Fruit fly (Drosophila melanogaster): ENCODE measurements around the gene CG4935.

CG4935 gene

DNA sequence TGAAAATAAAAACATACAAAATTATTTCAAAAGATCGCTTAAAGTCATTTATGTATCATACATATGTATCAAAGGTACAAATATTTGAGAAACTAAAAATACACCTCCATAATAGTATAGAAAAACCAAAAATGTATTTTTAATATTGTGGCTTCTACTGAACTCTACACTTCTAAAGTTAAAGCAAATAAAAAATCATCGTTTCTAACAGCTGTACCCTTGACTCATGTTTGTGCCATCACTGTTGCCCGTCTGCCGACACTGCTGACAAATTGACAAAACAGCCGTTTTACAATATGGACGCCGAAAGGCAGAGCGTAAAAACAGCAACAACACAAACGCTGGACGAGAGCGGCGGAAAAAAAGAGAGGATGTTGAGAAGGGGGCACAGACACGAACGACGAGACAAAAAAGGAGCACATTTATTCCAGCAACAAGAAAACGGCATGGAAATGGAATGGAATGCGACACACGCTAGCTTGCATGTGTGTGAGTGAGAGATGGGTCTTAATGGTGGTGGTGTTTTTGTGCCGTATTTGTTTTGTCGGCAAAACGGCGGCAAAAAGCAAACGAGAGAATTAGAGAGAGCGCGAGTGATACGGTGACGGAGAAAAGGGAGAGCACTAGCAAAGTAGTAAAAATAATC lies 24.5 kb downstream of the CG4935 start (continued):
- TF ChIP-seq Poxn (GFP tag; IDR thresholded peaks at IDR 0.05) (no peak), CHES-1-like (GFP tag; optimal IDR thresholded peaks at IDR 0.05) (peak; percentile 85), CG7786 (GFP tag; optimal IDR thresholded peaks at IDR 0.05) (peak; percentile 81), NfI (GFP tag; optimal IDR thresholded peaks at IDR 0.05) (peak; percentile 81), CG33213 (GFP tag; optimal IDR thresholded peaks at IDR 0.05) (peak; percentile 31), Atf-2 (GFP tag; optimal IDR thresholded peaks at IDR 0.05) (peak; percentile 19), abd-A (tag; optimal IDR thresholded peaks at IDR 0.05) (peak; percentile 84), CG31365 (tag; optimal IDR thresholded peaks at IDR 0.05) (peak; percentile 53)

DNA sequence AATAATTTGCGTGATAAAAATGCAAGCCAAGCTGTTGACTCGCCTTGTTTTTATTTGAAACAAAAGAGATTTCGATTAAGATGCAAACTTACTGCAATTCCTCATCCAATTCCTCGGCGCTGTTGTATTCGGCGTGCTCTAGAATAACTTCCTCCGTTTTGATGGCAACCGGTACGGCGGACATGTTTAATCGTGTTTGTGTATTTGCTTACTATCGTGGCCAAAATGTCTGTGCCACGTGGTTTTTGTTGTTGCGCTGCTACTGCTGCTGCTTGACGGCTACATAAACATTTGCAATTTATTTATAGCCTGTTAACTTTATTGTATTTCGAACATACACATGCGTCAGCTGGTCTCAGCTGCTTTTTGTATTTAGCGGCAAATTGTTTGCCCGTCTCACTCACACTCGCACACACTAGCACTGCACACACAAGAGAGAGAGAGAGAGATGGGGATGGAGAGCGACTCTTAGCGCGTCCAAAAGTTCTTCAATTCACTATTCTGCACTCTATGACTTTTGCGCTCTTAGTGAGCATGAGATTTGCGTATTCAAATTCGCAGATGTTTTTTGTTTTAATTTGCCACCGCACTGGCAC lies 25.2 kb downstream of the CG4935 start:
- TF ChIP-seq kni (GFP tag; optimal IDR thresholded peaks at IDR 0.05) (peak; percentile 61), tx (GFP tag; optimal IDR thresholded peaks at IDR 0.05) (no peak), CG8478 (optimal IDR thresholded peaks at IDR 0.05) (peak; percentile 43), p53 (GFP tag; optimal IDR thresholded peaks at IDR 0.05) (peak; percentile 99), Trl (optimal IDR thresholded peaks at IDR 0.05) (peak; percentile 62 to 74), Trl (GFP tag; optimal IDR thresholded peaks at IDR 0.05) (no peak), Med (GFP tag) (peak; percentile 23), Dad (GFP tag; optimal IDR thresholded peaks at IDR 0.05) (no peak), CG8359 (GFP tag; optimal IDR thresholded peaks at IDR 0.05; ENCODE audit: borderline replicate concordance) (peak; percentile 32), CG2712 (tag; optimal IDR thresholded peaks at IDR 0.05) (no peak), cg (GFP tag; optimal IDR thresholded peaks at IDR 0.05) (peak; percentile 73), D (optimal IDR thresholded peaks at IDR 0.05) (peak; percentile 17), D (GFP tag; optimal IDR thresholded peaks at IDR 0.05) (no peak), YL-1 (GFP tag; optimal IDR thresholded peaks at IDR 0.05) (peak; percentile 33), CG3847 (GFP tag; IDR thresholded peaks at IDR 0.05) (no peak), crp (GFP tag; optimal IDR thresholded peaks at IDR 0.05) (peak; percentile 61 to 82), fd64A (GFP tag; optimal IDR thresholded peaks at IDR 0.05) (peak; percentile 6), CG1832 (GFP tag; optimal IDR thresholded peaks at IDR 0.05) (peak; percentile 85), tll (GFP tag; optimal IDR thresholded peaks at IDR 0.05) (peak in 1 of 2 experiments; percentile 38)

DNA sequence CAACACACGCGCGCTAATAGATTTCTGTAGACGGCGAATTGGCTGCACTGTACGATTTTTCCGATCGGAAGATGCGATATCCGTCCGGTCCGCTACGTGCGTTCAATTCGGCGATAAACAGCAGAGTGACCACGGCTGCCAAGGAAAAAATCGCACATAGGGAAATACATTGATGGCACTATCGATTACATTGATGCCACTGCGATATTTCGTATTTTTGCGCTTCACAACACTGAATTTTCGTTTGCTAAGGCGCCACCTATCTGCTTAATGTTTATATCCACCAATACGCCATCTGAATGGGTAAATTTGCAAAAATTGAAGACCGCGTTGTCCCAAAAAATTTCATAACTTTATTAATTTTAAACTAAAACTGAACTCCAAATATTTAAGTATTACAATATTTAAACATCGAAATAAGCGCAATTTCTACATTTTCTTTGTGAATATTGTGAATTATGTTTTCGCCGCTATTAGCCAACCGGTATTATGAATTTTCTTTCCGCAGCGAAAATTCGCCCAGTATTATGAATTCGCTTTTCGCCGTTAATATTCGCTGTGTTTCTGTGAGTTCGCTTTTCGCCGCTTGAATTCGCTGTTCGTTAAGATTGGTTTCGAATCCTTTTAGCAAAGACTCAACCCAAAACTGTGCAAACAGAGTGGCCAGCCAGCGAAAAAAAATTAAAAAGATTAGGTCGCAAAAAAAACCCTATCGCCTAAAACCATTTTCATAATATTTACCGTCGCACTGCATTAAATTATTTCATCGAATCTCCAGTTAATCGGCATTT lies 25.9 kb downstream of the CG4935 start, which contains the start of the genes crp and pkaap:
Gene crp, minus strand, starts transcription at position 129 of the 791 bp plus-strand sequence.
Gene pkaap, plus strand, starts transcription at position 689 of the 791 bp plus-strand sequence.
- TF ChIP-seq bab2 (GFP tag; optimal IDR thresholded peaks at IDR 0.05) (peak; percentile 90), CG3847 (GFP tag; IDR thresholded peaks at IDR 0.05) (no peak), CG7745 (tag; optimal IDR thresholded peaks at IDR 0.05) (peak; percentile 34), CG11456 (GFP tag; IDR thresholded peaks at IDR 0.05) (no peak), sr (GFP tag; IDR thresholded peaks at IDR 0.05) (no peak), CG9797 (GFP tag; optimal IDR thresholded peaks at IDR 0.05) (peak; percentile 85), CG8281 (tag; optimal IDR thresholded peaks at IDR 0.05) (peak; percentile 22), CG31388 (GFP tag; optimal IDR thresholded peaks at IDR 0.05) (peak; percentile 66), CG6683 (GFP tag; optimal IDR thresholded peaks at IDR 0.05) (peak; percentile 37), h (optimal IDR thresholded peaks at IDR 0.05) (no peak), CG2678 (tag; optimal IDR thresholded peaks at IDR 0.05) (no peak), NC2α (GFP tag; optimal IDR thresholded peaks at IDR 0.05) (peak; percentile 75), Ptx1 (GFP tag; IDR thresholded peaks at IDR 0.05) (no peak), Hsf (GFP tag; optimal IDR thresholded peaks at IDR 0.05) (peak; percentile 91), CG13424 (tag; optimal IDR thresholded peaks at IDR 0.05) (peak; percentile 46), B-H2 (GFP tag; optimal IDR thresholded peaks at IDR 0.05) (peak; percentile 90), CG33213 (GFP tag; optimal IDR thresholded peaks at IDR 0.05) (peak; percentile 95), CG6765 (GFP tag; optimal IDR thresholded peaks at IDR 0.05) (peak; percentile 19), Sry-δ (GFP tag; optimal IDR thresholded peaks at IDR 0.05) (peak; percentile 93), CG17359 (tag; optimal IDR thresholded peaks at IDR 0.05) (peak; percentile 73), Opbp (GFP tag; IDR thresholded peaks at IDR 0.05; ENCODE audit: partially characterized antibody) (no peak), lmd (GFP tag; IDR thresholded peaks at IDR 0.05) (no peak)
